Worm (Caenorhabditis elegans) whole organism, early embryonic: ENCODE measurements around the gene nhr-93.
"Not testable (repeated sequence)": the region's sequence is repeated elsewhere in the genome, so short reads cannot be mapped to it uniquely, and the experiment has no call there.

Source experiments
- B0310.2 ChIP-seq: sonication (generic microtip); optimal IDR thresholded peaks from 2 replicates; lab custom pipeline; 2016; ENCODE audit warnings: mild to moderate bottlenecking, missing genetic modification characterization, missing compliant biosample characterization
- F13C5.2 ChIP-seq: sonication (generic microtip); optimal IDR thresholded peaks from 2 replicates; lab custom pipeline; 2017; ENCODE audit warnings: mild to moderate bottlenecking, missing genetic modification characterization, inconsistent platforms, missing compliant biosample characterization
- aly-1 ChIP-seq: sonication (generic microtip); optimal IDR thresholded peaks from 2 replicates; lab custom pipeline; 2016; ENCODE audit warnings: missing genetic modification characterization, missing compliant biosample characterization
- ama-1 ChIP-seq: fragments of 150-350 bp; optimal IDR thresholded peaks from 2 replicates; lab custom pipeline; 2014
- ceh-13 ChIP-seq: fragments of 200-800 bp; sonication (Bioruptor generic); optimal IDR thresholded peaks from 2 replicates; lab custom pipeline; 2018; ENCODE audit warnings: mild to moderate bottlenecking, missing genetic modification characterization, missing compliant biosample characterization
- ceh-36 ChIP-seq: sonication (generic microtip); optimal IDR thresholded peaks from 2 replicates; lab custom pipeline; 2016; ENCODE audit warnings: missing genetic modification characterization, inconsistent platforms, missing compliant biosample characterization
- ets-7 ChIP-seq: sonication (generic microtip); optimal IDR thresholded peaks from 2 replicates; lab custom pipeline; 2016; ENCODE audit warnings: missing genotype, missing genetic modification characterization, missing compliant biosample characterization
- flt-1 ChIP-seq: fragments of 200-800 bp; sonication (Bioruptor generic); IDR thresholded peaks from 2 replicates; pipeline ENCODE4 v1.3.6; 2022; ENCODE audit warnings: missing genetic modification characterization, missing compliant biosample characterization
- hmbx-1 ChIP-seq: sonication (generic microtip); optimal IDR thresholded peaks from 2 replicates; lab custom pipeline; 2016; ENCODE audit warnings: mild to moderate bottlenecking, missing genetic modification characterization, missing compliant biosample characterization
- hmg-4 ChIP-seq: fragments of 200-800 bp; sonication (Bioruptor generic); optimal IDR thresholded peaks from 2 replicates; lab custom pipeline; 2018; ENCODE audit warnings: mild to moderate bottlenecking, missing genetic modification characterization, missing compliant biosample characterization
- hnd-1 ChIP-seq: sonication (generic microtip); optimal IDR thresholded peaks from 2 replicates; lab custom pipeline; 2016; ENCODE audit warnings: missing genetic modification characterization, missing compliant biosample characterization
- pes-1 ChIP-seq: fragments of 200-800 bp; sonication (Bioruptor generic); IDR thresholded peaks from 2 replicates; pipeline ENCODE4 v1.3.6; 2022; ENCODE audit warnings: missing genetic modification reagents, missing genetic modification characterization, missing compliant biosample characterization
- scrt-1 ChIP-seq: fragments of 200-800 bp; sonication (Bioruptor generic); IDR thresholded peaks from 2 replicates; pipeline ENCODE4 v1.3.6; 2022; ENCODE audit warnings: missing genetic modification characterization, missing compliant biosample characterization
- sea-1 ChIP-seq: fragments of 200-800 bp; sonication (Bioruptor generic); conservative IDR thresholded peaks from 2 replicates; pipeline ENCODE4 v1.3.6; 2022; ENCODE audit warnings: missing genetic modification characterization, missing compliant biosample characterization
- tbx-11 ChIP-seq: fragments of 200-800 bp; sonication (Bioruptor generic); IDR thresholded peaks from 2 replicates; pipeline ENCODE4 v1.3.6; 2022; ENCODE audit warnings: missing genetic modification characterization, missing compliant biosample characterization
- tbx-37 ChIP-seq: fragments of 200-800 bp; sonication (Bioruptor generic); conservative IDR thresholded peaks from 2 replicates; pipeline ENCODE4 v1.3.6; 2022; ENCODE audit warnings: missing genetic modification reagents, missing genetic modification characterization, missing compliant biosample characterization
- tra-4 ChIP-seq: sonication (generic microtip); optimal IDR thresholded peaks from 2 replicates; lab custom pipeline; 2017; ENCODE audit warnings: missing genetic modification characterization, missing compliant biosample characterization

nhr-93 gene

DNA sequence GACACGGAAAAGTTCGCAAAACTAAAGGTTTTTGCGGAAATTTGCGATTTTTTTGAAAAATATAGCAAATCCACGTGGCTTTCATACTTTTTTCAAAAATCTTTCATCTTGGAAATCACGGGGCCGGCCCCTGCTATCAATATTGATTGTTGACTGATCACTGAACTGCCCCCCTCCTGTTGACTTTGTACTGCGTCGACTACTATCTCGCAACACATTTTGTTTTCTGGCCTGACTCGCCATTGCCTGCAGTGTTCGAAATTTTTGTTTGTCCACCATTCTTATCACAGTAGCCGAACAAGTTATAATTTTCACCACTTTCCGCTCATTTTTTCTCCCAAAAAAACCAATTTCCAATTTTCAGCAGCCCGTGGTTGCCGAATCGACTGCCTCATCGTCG is 42.8 kb upstream of the nhr-93 start:
- TF ChIP-seq hmg-4 (no peak), ceh-13 (GFP tag; lab: Kevin White, UChicago) (no peak)

DNA sequence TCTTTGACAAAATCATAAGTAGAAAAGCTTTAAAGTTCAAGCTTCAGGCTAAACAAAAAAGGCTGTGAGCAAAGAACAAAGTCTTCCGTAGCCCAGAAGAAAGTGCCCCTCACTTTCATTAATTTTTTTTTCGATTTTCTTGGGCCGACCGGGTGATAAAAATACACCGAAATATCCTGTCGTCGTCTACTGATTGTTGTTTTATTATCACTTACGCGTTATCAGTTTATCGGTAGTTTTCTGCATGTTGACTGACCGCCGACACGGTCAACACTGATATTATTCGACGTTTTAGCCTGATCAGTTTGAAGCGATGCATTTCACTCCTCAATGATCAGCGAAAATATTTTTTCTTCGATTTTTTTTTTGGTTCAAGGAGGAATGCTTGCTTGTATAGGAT is 42.2 kb upstream of the nhr-93 start:
- TF ChIP-seq tbx-37 (GFP tag; lab: Robert Waterston, UW) (no peak), F13C5.2 (tag; lab: Kevin White, UChicago) (no peak)

DNA sequence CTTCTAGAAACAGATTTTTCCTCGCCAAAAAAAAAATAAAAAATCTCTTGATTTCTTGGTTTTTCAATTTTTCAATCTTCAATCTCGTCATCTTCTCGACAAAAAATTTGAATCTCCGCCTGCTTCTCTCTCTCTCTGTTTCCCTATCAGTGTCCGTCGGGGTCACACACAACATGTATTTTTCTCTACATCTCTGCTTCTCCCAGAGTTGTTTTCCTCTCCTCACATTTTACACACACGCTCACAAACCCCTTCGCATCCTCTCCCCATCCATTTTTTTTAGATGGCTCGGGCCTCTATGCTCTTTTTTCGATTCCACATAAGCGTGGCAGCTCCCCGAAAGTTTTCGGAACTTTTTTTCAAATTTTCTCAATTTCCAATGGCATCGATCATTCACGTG is 41.6 kb upstream of the nhr-93 start:
- TF ChIP-seq aly-1 (tag; lab: Kevin White, UChicago) (no peak), B0310.2 (tag; lab: Kevin White, UChicago) (no peak), tra-4 (no peak), flt-1 (GFP tag; lab: Robert Waterston, UW) (no peak), scrt-1 (GFP tag; lab: Robert Waterston, UW) (no peak), ceh-36 (tag; lab: Kevin White, UChicago) (no peak), F13C5.2 (tag; lab: Kevin White, UChicago) (no peak), tbx-11 (no peak), hmbx-1 (tag; lab: Kevin White, UChicago) (no peak), hnd-1 (tag; lab: Kevin White, UChicago) (no peak), hmg-4 (no peak), tbx-37 (GFP tag; lab: Robert Waterston, UW) (no peak)

DNA sequence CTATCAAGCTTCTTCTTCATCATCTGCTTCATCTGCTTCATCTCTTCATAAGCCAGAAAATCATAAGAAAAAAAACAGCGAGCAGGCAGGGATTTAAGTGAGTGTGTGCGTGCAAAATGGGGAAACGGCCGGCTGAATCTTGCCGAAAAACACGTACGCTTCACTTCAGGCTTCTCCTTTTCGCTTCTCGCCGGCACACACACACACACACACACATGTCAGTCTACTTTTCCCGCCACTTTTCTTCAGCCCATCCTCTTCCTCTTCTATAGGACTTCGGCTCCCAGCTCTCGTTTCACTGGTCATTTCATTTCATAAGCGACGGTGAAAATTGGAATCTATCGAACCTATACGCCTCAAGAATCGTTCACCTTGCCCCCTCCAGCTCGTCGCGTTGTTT is 41.0 kb upstream of the nhr-93 start:
- TF ChIP-seq tbx-11 (no peak), ceh-13 (GFP tag; lab: Kevin White, UChicago) (no peak), hmbx-1 (tag; lab: Kevin White, UChicago) (no peak), tra-4 (no peak), flt-1 (GFP tag; lab: Robert Waterston, UW) (no peak), aly-1 (tag; lab: Kevin White, UChicago) (no peak)

DNA sequence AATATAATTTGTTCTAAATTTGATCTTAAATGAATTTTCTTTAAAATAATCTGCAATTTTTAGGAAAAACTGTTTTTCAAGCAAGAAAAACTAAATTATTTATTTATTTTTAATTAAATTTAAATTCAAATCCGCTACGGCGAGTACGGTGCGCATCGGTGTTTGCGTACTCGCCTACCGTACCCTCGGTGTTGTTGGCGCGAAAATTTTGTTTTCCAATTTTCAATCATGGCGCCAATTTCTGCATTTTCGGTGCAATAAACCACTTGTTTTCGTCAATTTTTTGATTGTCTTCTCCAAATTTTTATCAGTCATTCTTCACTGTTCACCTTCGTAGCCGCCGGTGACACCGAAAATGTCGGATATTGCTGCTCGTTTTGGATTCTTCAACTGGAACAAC is 40.6 kb upstream of the nhr-93 start, which contains the start of gene pygl-1:
Gene pygl-1, plus strand, starts transcription at position 211 of the 400 bp plus-strand sequence.
- no peak for TF ChIP-seq aly-1 (tag; lab: Kevin White, UChicago)
- no peak for TF ChIP-seq tra-4
- no peak for TF ChIP-seq ets-7 (tag; lab: Kevin White, UChicago)
- no peak for TF ChIP-seq sea-1 (GFP tag; lab: Robert Waterston, UW)
- no peak for TF ChIP-seq hnd-1 (tag; lab: Kevin White, UChicago)
- no peak for TF ChIP-seq pes-1 (GFP tag; lab: Robert Waterston, UW)
- no peak for TF ChIP-seq ama-1
- no peak for TF ChIP-seq tbx-37 (GFP tag; lab: Robert Waterston, UW)
- TF ChIP-seq F13C5.2 (tag; lab: Kevin White, UChicago): no peak
- TF ChIP-seq B0310.2 (tag; lab: Kevin White, UChicago): no peak
- TF ChIP-seq ceh-13 (GFP tag; lab: Kevin White, UChicago): no peak
- TF ChIP-seq tbx-11: no peak
- TF ChIP-seq hmbx-1 (tag; lab: Kevin White, UChicago): no peak

DNA sequence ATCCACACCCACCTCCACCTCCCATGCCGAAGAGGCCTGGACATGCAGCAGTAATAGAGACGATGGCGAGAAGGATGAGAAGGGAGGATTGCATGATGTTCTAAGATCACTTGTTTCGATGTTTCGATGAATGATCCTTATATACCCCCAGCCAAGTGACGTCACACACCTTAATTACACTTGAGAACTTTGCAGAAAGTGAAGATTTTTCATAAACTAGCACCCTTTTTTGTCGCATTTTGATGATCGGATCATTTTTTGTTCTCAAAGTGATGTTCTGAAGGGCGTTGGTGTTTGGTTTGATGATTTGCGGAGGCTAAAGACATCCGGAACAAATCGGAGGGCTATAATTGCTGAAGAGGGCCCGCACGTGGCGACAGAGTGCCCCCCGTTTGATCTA is 37.6 kb upstream of the nhr-93 start, which contains the start of gene grl-27:
Gene grl-27, minus strand, starts transcription at position 101 of the 400 bp plus-strand sequence.
- no peak for TF ChIP-seq tbx-37 (GFP tag; lab: Robert Waterston, UW)

DNA sequence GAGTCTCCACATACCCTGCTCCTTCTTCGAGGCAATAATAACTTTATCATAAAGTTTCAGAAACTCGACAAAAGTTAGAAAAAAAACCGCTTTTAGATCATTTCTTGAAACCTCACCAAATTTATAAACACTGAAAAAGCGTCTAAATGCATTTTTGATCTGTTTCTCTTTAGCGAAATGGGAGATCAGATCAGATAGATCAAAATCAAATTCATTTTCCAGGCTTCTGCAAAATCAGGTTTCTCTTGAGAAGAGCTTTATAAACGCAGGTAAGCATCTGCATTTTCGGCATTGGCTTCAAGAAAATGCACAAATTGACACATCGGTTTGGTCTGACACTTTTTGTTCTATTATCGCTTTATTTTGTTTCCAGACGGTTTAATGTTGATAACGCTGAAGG is 34.2 kb upstream of the nhr-93 start, which contains the start of gene F40C5.1:
Gene F40C5.1, plus strand, starts transcription at position 301 of the 400 bp plus-strand sequence.
- TF ChIP-seq pes-1, flt-1, scrt-1 (GFP tag; lab: Robert Waterston, UW): not testable (repeated sequence)

DNA sequence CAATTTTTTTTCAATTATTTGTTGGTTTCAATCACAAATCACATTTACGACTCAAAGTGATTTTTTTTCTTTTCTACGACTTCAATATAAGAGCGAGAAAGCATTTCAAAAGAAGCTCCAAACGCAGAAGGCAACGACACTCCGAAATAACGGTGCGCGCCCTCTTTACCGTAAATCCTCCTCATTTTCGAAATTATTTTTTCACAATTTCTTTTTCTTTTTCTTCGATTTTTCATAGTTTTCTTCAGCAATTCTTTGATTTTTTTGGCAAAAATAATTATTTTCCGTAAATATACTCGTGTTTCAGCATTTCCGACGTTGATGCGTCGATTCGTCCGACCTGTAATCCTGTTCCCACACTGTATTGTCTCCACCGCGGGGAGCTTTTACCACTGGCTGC is 32.5 kb upstream of the nhr-93 start, which contains the start of gene F40C5.2:
Gene F40C5.2, plus strand, starts transcription at position 301 of the 400 bp plus-strand sequence.
- TF ChIP-seq hmg-4; tra-4; hnd-1 (tag; lab: Kevin White, UChicago): not testable (repeated sequence)

DNA sequence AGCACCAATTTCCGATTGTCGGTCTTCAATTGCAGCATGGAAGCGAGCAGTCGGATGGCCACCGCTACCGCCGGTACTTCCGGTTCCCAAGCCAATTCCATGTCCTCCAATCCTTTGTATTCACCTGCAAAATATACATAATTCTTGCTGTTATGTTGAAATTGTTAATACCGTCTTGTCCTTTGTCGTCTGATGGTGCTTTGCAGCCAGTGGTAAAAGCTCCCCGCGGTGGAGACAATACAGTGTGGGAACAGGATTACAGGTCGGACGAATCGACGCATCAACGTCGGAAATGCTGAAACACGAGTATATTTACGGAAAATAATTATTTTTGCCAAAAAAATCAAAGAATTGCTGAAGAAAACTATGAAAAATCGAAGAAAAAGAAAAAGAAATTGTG is 26.1 kb upstream of the nhr-93 start, which contains the start of gene T24A6.17:
Gene T24A6.17, minus strand, starts transcription at position 101 of the 400 bp plus-strand sequence.
- not testable (repeated sequence) for TF ChIP-seq tbx-11; sea-1 (GFP tag; lab: Robert Waterston, UW); tra-4

DNA sequence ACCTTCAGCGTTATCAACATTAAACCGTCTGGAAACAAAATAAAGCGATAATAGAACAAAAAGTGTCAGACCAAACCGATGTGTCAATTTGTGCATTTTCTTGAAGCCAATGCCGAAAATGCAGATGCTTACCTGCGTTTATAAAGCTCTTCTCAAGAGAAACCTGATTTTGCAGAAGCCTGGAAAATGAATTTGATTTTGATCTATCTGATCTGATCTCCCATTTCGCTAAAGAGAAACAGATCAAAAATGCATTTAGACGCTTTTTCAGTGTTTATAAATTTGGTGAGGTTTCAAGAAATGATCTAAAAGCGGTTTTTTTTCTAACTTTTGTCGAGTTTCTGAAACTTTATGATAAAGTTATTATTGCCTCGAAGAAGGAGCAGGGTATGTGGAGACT is 24.6 kb upstream of the nhr-93 start, which contains the start of gene T24A6.16:
Gene T24A6.16, minus strand, starts transcription at position 101 of the 400 bp plus-strand sequence.
- not testable (repeated sequence) for TF ChIP-seq tbx-11; tra-4; ceh-13 (GFP tag; lab: Kevin White, UChicago)
